Worm (Caenorhabditis elegans) whole organism, L2 larva: ENCODE results near the gene mccc-1.

ENCODE experiments used
- blmp-1 ChIP-seq: sonication (generic microtip); optimal IDR thresholded peaks from 2 replicates; lab custom pipeline; 2017; ENCODE audit warnings: missing genetic modification characterization, mild to moderate bottlenecking, missing compliant biosample characterization, antibody characterized with exemption, moderate library complexity; ENCODE audit not compliant: insufficient read depth
- dmd-4 ChIP-seq: sonication (generic microtip); optimal IDR thresholded peaks from 2 replicates; lab custom pipeline; 2017; ENCODE audit warnings: missing biosample characterization, missing genetic modification characterization
- lsy-2 ChIP-seq, 2 experiments: fragments of 150-350 bp in 1 of 2; sonication (generic microtip) in 1 of 2; optimal IDR thresholded peaks; 2 replicates each; lab custom pipeline; 2014 to 2017; ENCODE audit warnings: missing biosample characterization in 2 of 2, missing genetic modification characterization in 2 of 2
- mdl-1 ChIP-seq, 2 experiments: fragments of 150-350 bp in 1 of 2; sonication (generic microtip) in 1 of 2; optimal IDR thresholded peaks; 2 replicates each; lab custom pipeline; 2017; ENCODE audit warnings: missing biosample characterization in 2 of 2, missing genetic modification characterization in 2 of 2
- nhr-129 ChIP-seq: fragments of 150-350 bp; optimal IDR thresholded peaks from 2 replicates; lab custom pipeline; 2014; ENCODE audit warnings: missing biosample characterization, missing genetic modification characterization
- nhr-23 ChIP-seq: fragments of 150-350 bp; optimal IDR thresholded peaks from 2 replicates; lab custom pipeline; 2014; ENCODE audit warnings: missing biosample characterization, missing genetic modification reagents, missing genetic modification characterization
- nhr-25 ChIP-seq: fragments of 150-350 bp; sonication (generic microtip); optimal IDR thresholded peaks from 3 replicates; lab custom pipeline; 2014; ENCODE audit warnings: missing biosample characterization, missing genetic modification characterization
- snpc-4 ChIP-seq: fragments of 150-350 bp; optimal IDR thresholded peaks from 2 replicates; lab custom pipeline; 2014; ENCODE audit warnings: missing biosample characterization, missing genetic modification characterization

ce11 chrIV:9898712-9899111, 14.3 kb downstream of the mccc-1 start, which contains the start of gene tbc-3:
- TF ChIP-seq lsy-2 (tag; optimal IDR thresholded peaks at IDR 0.05; lab: Kevin White, UChicago) (no peak), snpc-4 (no peak), dmd-4 (tag; lab: Kevin White, UChicago) (no peak), nhr-25 (tag; lab: Kevin White, UChicago) (no peak), blmp-1 (tag; lab: Kevin White, UChicago) (no peak), nhr-23 (tag; lab: Kevin White, UChicago) (no peak), mdl-1 (tag; optimal IDR thresholded peaks at IDR 0.05; lab: Kevin White, UChicago) (no peak), nhr-129 (no peak)
